Worm (Caenorhabditis elegans) whole organism, L2 larva: Measurements from ENCODE around the gene pink-1.

Experiments used
- R02D3.7 ChIP-seq: fragments of 150-350 bp; optimal IDR thresholded peaks from 2 replicates; lab custom pipeline; 2014; ENCODE audit warnings: missing biosample characterization, missing genetic modification characterization
- ama-1 ChIP-seq: fragments of 150-350 bp; optimal IDR thresholded peaks from 2 replicates; lab custom pipeline; 2018; ENCODE audit warnings: inconsistent platforms
- egl-27 ChIP-seq: sonication (generic microtip); optimal IDR thresholded peaks from 3 replicates; lab custom pipeline; 2017; ENCODE audit warnings: missing biosample characterization, missing genetic modification reagents, missing genetic modification characterization
- lsy-2 ChIP-seq, 2 experiments: fragments of 150-350 bp in 1 of 2; sonication (generic microtip) in 1 of 2; optimal IDR thresholded peaks; 2 replicates each; lab custom pipeline; 2014 to 2017; ENCODE audit warnings: missing biosample characterization in 2 of 2, missing genetic modification characterization in 2 of 2
- skn-1 ChIP-seq: sonication (generic microtip); optimal IDR thresholded peaks from 2 replicates; lab custom pipeline; 2017; ENCODE audit warnings: missing biosample characterization, missing genetic modification characterization
- snpc-4 ChIP-seq: fragments of 150-350 bp; optimal IDR thresholded peaks from 2 replicates; lab custom pipeline; 2014; ENCODE audit warnings: missing biosample characterization, missing genetic modification characterization
- unc-39 ChIP-seq: fragments of 150-350 bp; optimal IDR thresholded peaks from 2 replicates; lab custom pipeline; 2014; ENCODE audit warnings: missing biosample characterization, missing genetic modification characterization
- unc-55 ChIP-seq: fragments of 150-350 bp; sonication (generic microtip); optimal IDR thresholded peaks from 3 replicates; lab custom pipeline; 2014; ENCODE audit warnings: missing biosample characterization, missing genetic modification reagents, missing genetic modification characterization
- unc-62 ChIP-seq: fragments of 150-350 bp; optimal IDR thresholded peaks from 2 replicates; lab custom pipeline; 2014; ENCODE audit warnings: missing biosample characterization, missing genetic modification reagents, missing genetic modification characterization
- ztf-11 ChIP-seq: sonication (generic microtip); optimal IDR thresholded peaks from 2 replicates; lab custom pipeline; 2017; ENCODE audit warnings: missing biosample characterization, missing genetic modification characterization

- TF ChIP-seq unc-39 (tag; lab: Kevin White, UChicago) (no peak), unc-62 (GFP tag; lab: Kevin White, UChicago) (no peak), R02D3.7 (tag; lab: Kevin White, UChicago) (no peak), ztf-11 (tag; lab: Kevin White, UChicago) (no peak), egl-27 (no peak), ama-1 (lab: Kevin White, UChicago) (no peak), lsy-2 (tag; optimal IDR thresholded peaks at IDR 0.05; lab: Kevin White, UChicago) (peak in 1 of 2 experiments; percentile 16), skn-1 (no peak), snpc-4 (no peak), unc-55 (GFP tag; lab: Kevin White, UChicago) (no peak)
These were observed 17.8 kb downstream of the pink-1 start, which contains the start of gene prdx-2 for ce11 chrII:5377467-5378238.
